Worm (Caenorhabditis elegans) whole organism, L4/young adult: ENCODE measurements around the gene peli-1.

Experiments used
- W03F9.2 ChIP-seq: fragments of 150-350 bp; optimal IDR thresholded peaks from 2 replicates; lab custom pipeline; 2014; ENCODE audit warnings: missing biosample characterization, missing genetic modification characterization
- dao-5 ChIP-seq: sonication (generic microtip); optimal IDR thresholded peaks from 2 replicates; lab custom pipeline; 2016; ENCODE audit warnings: missing genotype, missing genetic modification characterization, moderate library complexity, missing compliant biosample characterization
- him-1 ChIP-seq: sonication (generic microtip); optimal IDR thresholded peaks from 2 replicates; lab custom pipeline; 2016; ENCODE audit warnings: missing genotype, missing genetic modification reagents, missing genetic modification characterization, missing compliant biosample characterization

DNA sequence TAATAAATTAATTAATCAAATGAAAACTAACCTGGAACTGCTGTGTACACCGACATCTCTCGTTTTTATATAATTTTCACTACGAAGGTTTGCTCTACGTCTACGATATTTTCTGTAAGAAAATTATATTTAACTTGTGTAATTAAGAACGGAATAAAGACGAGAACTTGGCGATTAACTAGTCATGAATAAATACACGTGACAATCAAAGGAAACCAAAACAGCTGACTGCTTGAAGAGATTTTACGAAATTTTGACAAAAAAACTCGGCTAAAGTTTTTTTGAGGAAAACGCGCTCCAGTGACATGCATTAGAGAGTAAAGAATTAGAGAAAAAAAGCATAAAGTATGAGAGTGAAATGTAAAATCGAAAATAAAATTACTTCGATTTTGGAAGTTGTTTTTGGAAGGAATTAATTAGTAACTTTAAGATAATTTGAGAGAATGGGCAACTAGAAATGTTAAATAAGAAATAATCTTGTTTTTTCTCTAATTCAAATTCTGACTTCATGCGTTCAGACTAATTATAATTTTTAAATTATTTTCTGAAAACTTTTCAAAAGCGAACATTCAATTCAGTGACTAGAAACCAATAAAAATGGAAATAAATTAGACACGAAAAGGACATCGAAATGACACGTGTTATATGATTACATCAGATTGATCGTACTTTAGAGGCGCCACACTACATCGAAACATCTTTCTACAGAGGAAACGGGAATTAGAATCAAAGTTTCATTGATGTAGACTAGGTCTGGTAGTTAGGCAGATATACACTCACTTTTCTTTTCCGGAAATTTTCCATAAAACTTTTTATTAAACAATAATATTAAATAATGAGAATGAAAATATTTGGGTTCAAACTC lies 18.3 kb upstream of the peli-1 start, which contains the start of gene F25B4.7:
- no peak for TF ChIP-seq him-1 (tag; lab: Kevin White, UChicago)
- no peak for TF ChIP-seq W03F9.2 (tag; lab: Kevin White, UChicago)
- TF ChIP-seq dao-5 (tag; lab: Kevin White, UChicago) = no peak
